Fruit fly (Drosophila melanogaster) whole organism, embryonic: ENCODE measurements around the gene CG32176.
A peak's percentile ranks its signal among the peaks of the same experiment; 100 is the strongest.

ENCODE experiments used
- ATbp ChIP-seq: fragments of 200-800 bp; sonication (Bioruptor generic); optimal IDR thresholded peaks from 2 replicates; lab custom pipeline; 2017; ENCODE audit warnings: missing biosample characterization, mild to moderate bottlenecking, missing genetic modification characterization, missing genetic modification reagents
- Ada2b ChIP-seq: fragments of 200-800 bp; sonication (Bioruptor generic); IDR thresholded peaks from 2 replicates; pipeline ENCODE4 v1.3.6; 2022; ENCODE audit warnings: missing biosample characterization, missing genetic modification characterization
- B-H2 ChIP-seq: fragments of 200-800 bp; sonication (Bioruptor generic); optimal IDR thresholded peaks from 2 replicates; lab custom pipeline; 2018; ENCODE audit warnings: missing biosample characterization, mild to moderate bottlenecking, missing genetic modification characterization
- CG10209 ChIP-seq: fragments of 200-800 bp; sonication (Bioruptor generic); optimal IDR thresholded peaks from 3 replicates; lab custom pipeline; 2017; ENCODE audit warnings: missing biosample characterization, mild to moderate bottlenecking, missing genetic modification characterization, missing genetic modification reagents
- CG10979 ChIP-seq: fragments of 200-800 bp; sonication (Bioruptor generic); optimal IDR thresholded peaks from 2 replicates; lab custom pipeline; 2018; ENCODE audit warnings: missing biosample characterization, mild to moderate bottlenecking, missing genetic modification characterization, moderate library complexity
- CG15073 ChIP-seq: fragments of 200-800 bp; sonication (Bioruptor generic); optimal IDR thresholded peaks from 2 replicates; lab custom pipeline; 2016; ENCODE audit warnings: missing biosample characterization, missing genetic modification characterization
- CG15601 ChIP-seq: fragments of 200-800 bp; sonication (Bioruptor generic); optimal IDR thresholded peaks from 3 replicates; lab custom pipeline; 2019; ENCODE audit warnings: missing biosample characterization, mild to moderate bottlenecking, missing genetic modification characterization, moderate library complexity
- CG30431 ChIP-seq: fragments of 200-800 bp; sonication (Bioruptor generic); optimal IDR thresholded peaks from 2 replicates; lab custom pipeline; 2017; ENCODE audit warnings: missing biosample characterization, missing genetic modification characterization
- CG31365 ChIP-seq: fragments of 200-800 bp; sonication (Bioruptor generic); optimal IDR thresholded peaks from 2 replicates; lab custom pipeline; 2018; ENCODE audit warnings: missing biosample characterization, mild to moderate bottlenecking, missing genetic modification characterization
- CG4328 ChIP-seq: fragments of 200-800 bp; sonication (Bioruptor generic); optimal IDR thresholded peaks from 3 replicates; lab custom pipeline; 2017; ENCODE audit warnings: missing biosample characterization, missing genetic modification reagents, missing genetic modification characterization
- CG43689 ChIP-seq: fragments of 200-800 bp; sonication (Bioruptor generic); IDR thresholded peaks from 2 replicates; pipeline ENCODE4 v1.3.6; 2022; ENCODE audit warnings: missing biosample characterization, missing genetic modification characterization
- CG4424 ChIP-seq: fragments of 200-800 bp; sonication (Bioruptor generic); optimal IDR thresholded peaks from 3 replicates; lab custom pipeline; 2016; ENCODE audit warnings: missing biosample characterization, missing genetic modification characterization
- CG7786 ChIP-seq: fragments of 200-800 bp; sonication (Bioruptor generic); optimal IDR thresholded peaks from 2 replicates; lab custom pipeline; 2016; ENCODE audit warnings: missing biosample characterization, missing genetic modification characterization
- CG8290 ChIP-seq, 3 experiments: fragments of 200-800 bp; sonication (Bioruptor generic); optimal IDR thresholded peaks; 2 replicates each; lab custom pipeline; 2016 to 2019; ENCODE audit warnings: missing biosample characterization in 3 of 3, missing genetic modification characterization in 3 of 3, mild to moderate bottlenecking in 2 of 3, moderate library complexity in 1 of 3
- CG9727 ChIP-seq: fragments of 200-800 bp; sonication (Bioruptor generic); optimal IDR thresholded peaks from 3 replicates; lab custom pipeline; 2017; ENCODE audit warnings: missing biosample characterization, mild to moderate bottlenecking, missing genetic modification characterization
- Dfd ChIP-seq, 2 experiments: fragments of >200 bp; optimal IDR thresholded peaks; 2 replicates each; lab custom pipeline; 2017; ENCODE audit warnings: missing biosample characterization in 2 of 2, missing genetic modification characterization in 2 of 2
- Hand ChIP-seq: fragments of 200-800 bp; sonication (Bioruptor generic); optimal IDR thresholded peaks from 2 replicates; lab custom pipeline; 2017; ENCODE audit warnings: mild to moderate bottlenecking, missing biosample characterization, missing genetic modification reagents, missing genetic modification characterization
- Lhr ChIP-seq: fragments of 200-800 bp; sonication (Bioruptor generic); optimal IDR thresholded peaks from 3 replicates; lab custom pipeline; 2017; ENCODE audit warnings: mild to moderate bottlenecking, missing biosample characterization, missing genetic modification reagents, missing genetic modification characterization
- Max ChIP-seq: fragments of 200-800 bp; sonication (Bioruptor generic); optimal IDR thresholded peaks from 2 replicates; lab custom pipeline; 2016; ENCODE audit warnings: missing biosample characterization, mild to moderate bottlenecking, missing genetic modification characterization
- Med ChIP-seq: fragments of 200-800 bp; sonication (Bioruptor generic); peaks from one replicate; lab custom pipeline; 2016; ENCODE audit warnings: missing biosample characterization, missing genetic modification characterization, mild to moderate bottlenecking, inconsistent platforms, moderate library complexity
- Opbp ChIP-seq: fragments of 200-800 bp; sonication (Bioruptor generic); IDR thresholded peaks from 3 replicates; pipeline ENCODE4 v1.3.6; 2022; ENCODE audit warnings: missing biosample characterization, missing genetic modification characterization; ENCODE audit not compliant: partially characterized antibody
- PHDP ChIP-seq: fragments of 200-800 bp; sonication (Bioruptor generic); optimal IDR thresholded peaks from 3 replicates; lab custom pipeline; 2018; ENCODE audit warnings: missing biosample characterization, mild to moderate bottlenecking, missing genetic modification characterization, moderate library complexity
- Tbp ChIP-seq: fragments of >200 bp; optimal IDR thresholded peaks from 2 replicates; lab custom pipeline; 2018; ENCODE audit warnings: missing biosample characterization, missing genetic modification characterization
- ac ChIP-seq: fragments of 200-800 bp; sonication (Bioruptor generic); optimal IDR thresholded peaks from 3 replicates; lab custom pipeline; 2017; ENCODE audit warnings: missing biosample characterization, mild to moderate bottlenecking, missing genetic modification characterization
- bsh ChIP-seq, 2 experiments: fragments of 200-800 bp; sonication (Bioruptor generic); optimal IDR thresholded peaks; 2 replicates each; lab custom pipeline; 2017 to 2018; ENCODE audit warnings: mild to moderate bottlenecking in 2 of 2, missing biosample characterization in 2 of 2, missing genetic modification characterization in 2 of 2, moderate library complexity in 1 of 2
- cato ChIP-seq: fragments of 200-800 bp; sonication (Bioruptor generic); optimal IDR thresholded peaks from 2 replicates; lab custom pipeline; 2016; ENCODE audit warnings: missing biosample characterization, missing genetic modification characterization, borderline replicate concordance
- corto ChIP-seq: fragments of 200-800 bp; sonication (Bioruptor generic); optimal IDR thresholded peaks from 2 replicates; lab custom pipeline; 2016; ENCODE audit warnings: missing biosample characterization, mild to moderate bottlenecking, missing genetic modification characterization, moderate library complexity
- danr ChIP-seq: fragments of 200-800 bp; sonication (Bioruptor generic); IDR thresholded peaks from 2 replicates; pipeline ENCODE4 v1.3.6; 2022; ENCODE audit warnings: missing biosample characterization, missing genetic modification characterization
- dpn ChIP-seq, 2 experiments: fragments of 200-800 bp; sonication (Bioruptor generic); optimal IDR thresholded peaks; 3 replicates each; lab custom pipeline; 2016; ENCODE audit warnings: missing biosample characterization in 2 of 2, missing genetic modification characterization in 2 of 2
- en ChIP-seq: fragments of 200-800 bp; sonication (Bioruptor generic); optimal IDR thresholded peaks from 2 replicates; lab custom pipeline; 2016; ENCODE audit warnings: missing biosample characterization, missing genetic modification characterization
- esg ChIP-seq: fragments of 200-800 bp; sonication (Bioruptor generic); conservative IDR thresholded peaks from 2 replicates; pipeline ENCODE4 v1.3.6; 2022; ENCODE audit warnings: missing biosample characterization, missing genetic modification characterization
- fu2 ChIP-seq: fragments of 200-800 bp; sonication (Bioruptor generic); optimal IDR thresholded peaks from 2 replicates; lab custom pipeline; 2016; ENCODE audit warnings: missing biosample characterization, missing genetic modification characterization
- grau ChIP-seq: fragments of 200-800 bp; optimal IDR thresholded peaks from 3 replicates; lab custom pipeline; 2019; ENCODE audit warnings: missing biosample characterization, mild to moderate bottlenecking, missing genetic modification characterization, moderate library complexity
- gsb ChIP-seq: fragments of 200-800 bp; sonication (Bioruptor generic); IDR thresholded peaks from 2 replicates; pipeline ENCODE4 v1.3.6; 2022; ENCODE audit warnings: missing biosample characterization, missing genetic modification characterization
- lbe ChIP-seq: fragments of 200-800 bp; sonication (Bioruptor generic); optimal IDR thresholded peaks from 2 replicates; lab custom pipeline; 2016; ENCODE audit warnings: missing biosample characterization, mild to moderate bottlenecking, missing genetic modification characterization
- lmd ChIP-seq: fragments of 200-800 bp; sonication (Bioruptor generic); IDR thresholded peaks from 2 replicates; pipeline ENCODE4 v1.3.6; 2022; ENCODE audit warnings: missing biosample characterization, missing genetic modification characterization
- lov ChIP-seq, 2 experiments: fragments of 200-800 bp in 1 of 2; fragments of >200 bp in 1 of 2; sonication (Bioruptor generic) in 1 of 2; IDR thresholded peaks in 1 of 2; optimal IDR thresholded peaks in 1 of 2; 2 replicates in 1 of 2; 3 replicates in 1 of 2; pipeline versions ENCODE4 v1.3.6 to Lab custom; 2017 to 2022; ENCODE audit warnings: missing biosample characterization in 1 of 2, missing genetic modification characterization in 1 of 2
- nerfin-2 ChIP-seq: fragments of 200-800 bp; sonication (Bioruptor generic); IDR thresholded peaks from 2 replicates; pipeline ENCODE4 v1.3.6; 2022; ENCODE audit warnings: missing biosample characterization, missing genetic modification characterization; ENCODE audit not compliant: partially characterized antibody
- nom ChIP-seq: fragments of 200-800 bp; sonication (Bioruptor generic); optimal IDR thresholded peaks from 2 replicates; lab custom pipeline; 2017; ENCODE audit warnings: missing biosample characterization, missing genetic modification characterization, mild to moderate bottlenecking, moderate library complexity, missing genetic modification reagents
- org-1 ChIP-seq: fragments of 200-800 bp; sonication (Bioruptor generic); optimal IDR thresholded peaks from 2 replicates; lab custom pipeline; 2017; ENCODE audit warnings: missing biosample characterization, missing genetic modification characterization
- pum ChIP-seq: fragments of 200-800 bp; sonication (Bioruptor generic); optimal IDR thresholded peaks from 2 replicates; lab custom pipeline; 2016; ENCODE audit warnings: missing biosample characterization, missing genetic modification characterization
- ro ChIP-seq: fragments of 200-800 bp; sonication (Bioruptor generic); IDR thresholded peaks from 2 replicates; pipeline ENCODE4 v1.3.6; 2022; ENCODE audit warnings: missing biosample characterization, missing genetic modification characterization
- sens ChIP-seq: fragments of 200-800 bp; sonication (Bioruptor generic); peaks from one replicate; lab custom pipeline; 2016; ENCODE audit warnings: missing biosample characterization, missing genetic modification characterization
- seq ChIP-seq: fragments of 200-800 bp; sonication (Bioruptor generic); IDR thresholded peaks from 2 replicates; pipeline ENCODE4 v1.3.6; 2022; ENCODE audit warnings: missing biosample characterization, missing genetic modification characterization
- sima ChIP-seq: fragments of 200-800 bp; sonication (Bioruptor generic); optimal IDR thresholded peaks from 2 replicates; lab custom pipeline; 2016; ENCODE audit warnings: missing biosample characterization, missing genetic modification characterization
- sug ChIP-seq: fragments of 200-800 bp; optimal IDR thresholded peaks from 2 replicates; lab custom pipeline; 2019; ENCODE audit warnings: missing biosample characterization, mild to moderate bottlenecking, missing genetic modification characterization, moderate library complexity
- wek ChIP-seq: fragments of 200-800 bp; sonication (Bioruptor generic); optimal IDR thresholded peaks from 3 replicates; lab custom pipeline; 2018; ENCODE audit warnings: missing biosample characterization, mild to moderate bottlenecking, missing genetic modification characterization, moderate library complexity
- zen ChIP-seq: fragments of 200-800 bp; sonication (Bioruptor generic); optimal IDR thresholded peaks from 3 replicates; lab custom pipeline; 2018; ENCODE audit warnings: missing biosample characterization, mild to moderate bottlenecking, missing genetic modification characterization, moderate library complexity

The CG32176 gene

dm6 chr3L:17419103-17419741, 14.4 kb upstream of the CG32176 start (continued):
- TF ChIP-seq sug (no peak), wek (no peak), ro (GFP tag; lab: Robert Waterston, UW) (no peak), pum (GFP tag; lab: Kevin White, UChicago) (no peak), CG10209 (GFP tag; lab: Kevin White, UChicago) (peak; percentile 18), CG9727 (GFP tag; lab: Kevin White, UChicago) (peak; percentile 13), CG10979 (tag; lab: Kevin White, UChicago) (no peak), seq (GFP tag; lab: Robert Waterston, UW) (no peak), ac (peak; percentile 58), CG43689 (GFP tag; lab: Robert Waterston, UW) (no peak), gsb (no peak), dpn (GFP tag; optimal IDR thresholded peaks at IDR 0.05; lab: Kevin White, UChicago) (no peak), Opbp (GFP tag; lab: Robert Waterston, UW) (0 out of 3 replicates have a peak, but pooled peaks have one; percentile 18), sima (GFP tag; lab: Kevin White, UChicago) (no peak), Lhr (GFP tag; lab: Kevin White, UChicago) (no peak), org-1 (GFP tag; lab: Kevin White, UChicago) (peak; percentile 11), CG8290 (GFP tag; optimal IDR thresholded peaks at IDR 0.05; lab: Kevin White, UChicago) (no peak), CG8290 (tag; optimal IDR thresholded peaks at IDR 0.05; lab: Kevin White, UChicago) (peak in 1 of 2 experiments; percentile 41), lbe (GFP tag; lab: Kevin White, UChicago) (no peak), PHDP (tag; lab: Kevin White, UChicago) (peak; percentile 7), fu2 (GFP tag; lab: Kevin White, UChicago) (no peak), ATbp (GFP tag; lab: Kevin White, UChicago) (no peak), cato (GFP tag; lab: Kevin White, UChicago) (no peak), Hand (GFP tag; lab: Kevin White, UChicago) (no peak)

DNA sequence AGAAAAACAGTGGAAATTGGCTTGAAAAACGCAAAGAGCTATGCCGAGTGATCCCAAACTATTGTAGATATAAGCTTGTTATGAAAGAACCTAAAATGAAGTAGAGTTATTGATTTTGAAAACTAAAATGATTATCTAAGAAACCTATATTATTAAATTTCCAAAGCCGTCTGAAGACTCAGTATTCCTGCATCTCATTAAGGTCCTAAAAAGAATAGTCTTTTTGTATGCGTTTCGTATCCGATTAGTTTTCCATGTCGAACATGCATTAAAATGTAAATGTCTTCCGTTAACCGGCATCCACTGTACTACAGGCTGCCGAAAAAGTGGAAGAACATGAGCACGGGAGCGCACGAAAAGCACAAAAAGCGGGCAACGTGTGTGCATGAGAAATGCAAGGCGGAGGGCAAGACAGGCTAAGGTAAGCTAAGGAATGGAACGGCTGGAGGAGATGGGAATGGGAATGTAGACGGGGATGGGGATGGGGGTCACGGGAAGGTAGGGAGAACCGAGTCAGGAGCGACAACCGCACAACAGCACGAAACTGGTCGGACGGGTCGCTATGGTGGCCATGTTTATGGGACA, 13.0 kb upstream of the CG32176 start:
- TF ChIP-seq nom (GFP tag; lab: Kevin White, UChicago) (peak; percentile 1), Med (GFP tag; lab: Kevin White, UChicago) (peak; percentile 55), danr (GFP tag; lab: Robert Waterston, UW) (no peak), sens (peak; percentile 47), Max (no peak), lov (optimal IDR thresholded peaks at IDR 0.05; lab: Kevin White, UChicago) (no peak), lov (GFP tag; IDR thresholded peaks at IDR 0.05; lab: Robert Waterston, UW) (no peak), CG15601 (no peak), B-H2 (GFP tag; lab: Kevin White, UChicago) (no peak), Dfd (GFP tag; optimal IDR thresholded peaks at IDR 0.05; lab: Kevin White, UChicago) (no peak), lmd (GFP tag; lab: Robert Waterston, UW) (no peak), CG31365 (tag; lab: Kevin White, UChicago) (no peak), CG9727 (GFP tag; lab: Kevin White, UChicago) (no peak), CG15073 (GFP tag; lab: Kevin White, UChicago) (no peak), en (GFP tag; lab: Kevin White, UChicago) (no peak), Lhr (GFP tag; lab: Kevin White, UChicago) (no peak), Ada2b (GFP tag; lab: Robert Waterston, UW) (no peak), nerfin-2 (GFP tag; lab: Robert Waterston, UW) (no peak), grau (tag; lab: Kevin White, UChicago) (peak; percentile 64), zen (tag; lab: Kevin White, UChicago) (no peak), corto (GFP tag; lab: Kevin White, UChicago) (peak; percentile 0), bsh (GFP tag; optimal IDR thresholded peaks at IDR 0.05; lab: Kevin White, UChicago) (peak in 1 of 2 experiments; percentile 42), CG4424 (no peak), CG30431 (GFP tag; lab: Kevin White, UChicago) (no peak), esg (GFP tag; lab: Robert Waterston, UW) (no peak), CG4328 (GFP tag; lab: Kevin White, UChicago) (no peak), CG7786 (GFP tag; lab: Kevin White, UChicago) (no peak), Tbp (GFP tag; lab: Kevin White, UChicago) (no peak)
